Fruit fly (Drosophila melanogaster) whole organism, embryonic: Measurements from ENCODE around the gene CG44437.

Source experiments
- Ada2b ChIP-seq: fragments of 200-800 bp; sonication (Bioruptor generic); IDR thresholded peaks from 2 replicates; pipeline ENCODE4 v1.3.6; 2022; ENCODE audit warnings: missing biosample characterization, missing genetic modification characterization
- CG10267 ChIP-seq: fragments of 200-800 bp; sonication (Bioruptor generic); optimal IDR thresholded peaks from 2 replicates; lab custom pipeline; 2018; ENCODE audit warnings: missing biosample characterization, mild to moderate bottlenecking, missing genetic modification characterization, moderate library complexity
- CG10543 ChIP-seq: fragments of 200-800 bp; sonication (Bioruptor generic); optimal IDR thresholded peaks from 3 replicates; lab custom pipeline; 2017; ENCODE audit warnings: missing biosample characterization, mild to moderate bottlenecking, missing genetic modification characterization, moderate library complexity
- CG10959 ChIP-seq: fragments of 200-800 bp; sonication (Bioruptor generic); IDR thresholded peaks from 2 replicates; pipeline ENCODE4 v1.3.6; 2022; ENCODE audit warnings: missing biosample characterization, missing genetic modification characterization
- CG13296 ChIP-seq: fragments of 200-800 bp; sonication (Bioruptor generic); optimal IDR thresholded peaks from 3 replicates; lab custom pipeline; 2018; ENCODE audit warnings: missing biosample characterization, mild to moderate bottlenecking, missing genetic modification characterization
- CG1602 ChIP-seq: fragments of 200-800 bp; sonication (Bioruptor generic); optimal IDR thresholded peaks from 3 replicates; lab custom pipeline; 2016; ENCODE audit warnings: missing biosample characterization, missing genetic modification characterization
- CG17328 ChIP-seq: fragments of 200-800 bp; sonication (Bioruptor generic); IDR thresholded peaks from 2 replicates; pipeline ENCODE4 v1.3.6; 2022; ENCODE audit warnings: missing biosample characterization, missing genetic modification characterization
- CG18011 ChIP-seq: fragments of 200-800 bp; sonication (Bioruptor generic); optimal IDR thresholded peaks from 2 replicates; lab custom pipeline; 2017; ENCODE audit warnings: missing biosample characterization, missing genetic modification characterization, mild to moderate bottlenecking, moderate library complexity, missing genotype
- CG2678 ChIP-seq: fragments of 200-800 bp; sonication (Bioruptor generic); optimal IDR thresholded peaks from 3 replicates; lab custom pipeline; 2019; ENCODE audit warnings: missing biosample characterization, mild to moderate bottlenecking, missing genetic modification characterization, moderate library complexity
- CG30403 ChIP-seq: fragments of 200-800 bp; sonication (Bioruptor generic); optimal IDR thresholded peaks from 3 replicates; lab custom pipeline; 2016; ENCODE audit warnings: missing biosample characterization, missing genetic modification characterization
- CG31388 ChIP-seq: fragments of 200-800 bp; sonication (Bioruptor generic); optimal IDR thresholded peaks from 2 replicates; lab custom pipeline; 2016; ENCODE audit warnings: missing biosample characterization, missing genetic modification characterization
- CG32767 ChIP-seq: fragments of 200-800 bp; sonication (Bioruptor generic); IDR thresholded peaks from 2 replicates; pipeline ENCODE4 v1.3.6; 2022; ENCODE audit warnings: missing biosample characterization, missing genetic modification characterization
- CG4404 ChIP-seq: fragments of 200-800 bp; sonication (Bioruptor generic); IDR thresholded peaks from 2 replicates; pipeline ENCODE4 v1.3.6; 2022; ENCODE audit warnings: missing biosample characterization, missing genetic modification characterization
- CG4730 ChIP-seq: fragments of 200-800 bp; sonication (Bioruptor generic); IDR thresholded peaks from 2 replicates; pipeline ENCODE4 v1.3.6; 2022; ENCODE audit warnings: missing biosample characterization, missing genetic modification characterization
- CG4820 ChIP-seq: fragments of 200-800 bp; sonication (Bioruptor generic); optimal IDR thresholded peaks from 3 replicates; lab custom pipeline; 2016; ENCODE audit warnings: missing biosample characterization, missing genetic modification characterization
- CG5953 ChIP-seq: fragments of 200-800 bp; sonication (Bioruptor generic); IDR thresholded peaks from 2 replicates; pipeline ENCODE4 v1.3.6; 2022; ENCODE audit warnings: missing biosample characterization, missing genetic modification characterization
- CG7839 ChIP-seq: fragments of 200-800 bp; sonication (Bioruptor generic); optimal IDR thresholded peaks from 3 replicates; lab custom pipeline; 2018; ENCODE audit warnings: missing biosample characterization, mild to moderate bottlenecking, missing genetic modification characterization, moderate library complexity
- CG8478 ChIP-seq: fragments of >200 bp; optimal IDR thresholded peaks from 2 replicates; lab custom pipeline; 2018
- D ChIP-seq, 2 experiments: fragments of 200-800 bp in 1 of 2; fragments of >200 bp in 1 of 2; sonication (Bioruptor generic) in 1 of 2; optimal IDR thresholded peaks; 2 replicates in 1 of 2; 3 replicates in 1 of 2; lab custom pipeline; 2017; ENCODE audit warnings: mild to moderate bottlenecking in 1 of 2, missing biosample characterization in 1 of 2, missing genetic modification characterization in 1 of 2, missing genetic modification reagents in 1 of 2
- Dek ChIP-seq: fragments of 200-800 bp; sonication (Bioruptor generic); optimal IDR thresholded peaks from 3 replicates; lab custom pipeline; 2019; ENCODE audit warnings: missing biosample characterization, mild to moderate bottlenecking, missing genetic modification characterization, moderate library complexity
- Eip74EF ChIP-seq, 2 experiments: fragments of 200-800 bp in 1 of 2; fragments of >200 bp in 1 of 2; sonication (Bioruptor generic) in 1 of 2; optimal IDR thresholded peaks; 2 replicates each; lab custom pipeline; 2017 to 2019; ENCODE audit warnings: missing biosample characterization in 2 of 2, missing genetic modification characterization in 2 of 2, mild to moderate bottlenecking in 1 of 2, moderate library complexity in 1 of 2
- Fer2 ChIP-seq: fragments of 200-800 bp; sonication (Bioruptor generic); optimal IDR thresholded peaks from 2 replicates; lab custom pipeline; 2018; ENCODE audit warnings: missing biosample characterization, mild to moderate bottlenecking, missing genetic modification characterization, moderate library complexity
- H2.0 ChIP-seq: fragments of 200-800 bp; sonication (Bioruptor generic); IDR thresholded peaks from 2 replicates; pipeline ENCODE4 v1.3.6; 2022; ENCODE audit warnings: missing biosample characterization, missing genetic modification characterization
- Nf-YB ChIP-seq: fragments of 200-800 bp; sonication (Bioruptor generic); optimal IDR thresholded peaks from 3 replicates; lab custom pipeline; 2019; ENCODE audit warnings: missing biosample characterization, mild to moderate bottlenecking, missing genetic modification characterization, moderate library complexity
- Oli ChIP-seq: fragments of 200-800 bp; sonication (Bioruptor generic); optimal IDR thresholded peaks from 2 replicates; lab custom pipeline; 2018; ENCODE audit warnings: missing biosample characterization, mild to moderate bottlenecking, missing genetic modification characterization, moderate library complexity
- Sox102F ChIP-seq: fragments of 200-800 bp; sonication (Bioruptor generic); optimal IDR thresholded peaks from 2 replicates; lab custom pipeline; 2018; ENCODE audit warnings: missing biosample characterization, mild to moderate bottlenecking, missing genetic modification characterization, moderate library complexity
- Spps ChIP-seq: fragments of 200-800 bp; sonication (Bioruptor generic); optimal IDR thresholded peaks from 2 replicates; lab custom pipeline; 2018; ENCODE audit warnings: missing biosample characterization, mild to moderate bottlenecking, missing genetic modification characterization
- abd-A ChIP-seq: fragments of 200-800 bp; sonication (Bioruptor generic); optimal IDR thresholded peaks from 3 replicates; lab custom pipeline; 2019; ENCODE audit warnings: missing biosample characterization, mild to moderate bottlenecking, missing genetic modification characterization, moderate library complexity
- aop ChIP-seq: fragments of 200-800 bp; sonication (Bioruptor generic); IDR thresholded peaks from 2 replicates; pipeline ENCODE4 v1.3.6; 2022; ENCODE audit warnings: missing biosample characterization, missing genetic modification characterization
- ash1 ChIP-seq: fragments of 200-800 bp; sonication (Bioruptor generic); optimal IDR thresholded peaks from 2 replicates; lab custom pipeline; 2018; ENCODE audit warnings: missing biosample characterization, mild to moderate bottlenecking, missing genetic modification characterization
- chinmo ChIP-seq: fragments of 200-800 bp; sonication (Bioruptor generic); IDR thresholded peaks from 4 replicates; pipeline ENCODE4 v1.3.6; 2022; ENCODE audit warnings: missing biosample characterization, missing genetic modification characterization; ENCODE audit not compliant: partially characterized antibody
- crc ChIP-seq: fragments of 200-800 bp; sonication (Bioruptor generic); optimal IDR thresholded peaks from 2 replicates; lab custom pipeline; 2016; ENCODE audit warnings: missing biosample characterization, missing genetic modification characterization
- dati ChIP-seq: fragments of 200-800 bp; sonication (Bioruptor generic); IDR thresholded peaks from 2 replicates; pipeline ENCODE4 v1.3.6; 2022; ENCODE audit warnings: missing biosample characterization, missing genetic modification characterization
- eve ChIP-seq, 2 experiments: fragments of >200 bp; optimal IDR thresholded peaks; 2 replicates each; lab custom pipeline; 2017; ENCODE audit warnings: missing biosample characterization in 2 of 2, missing genetic modification characterization in 2 of 2
- hb ChIP-seq: fragments of 200-800 bp; sonication (Bioruptor generic); IDR thresholded peaks from 3 replicates; pipeline ENCODE4 v1.3.6; 2022; ENCODE audit warnings: missing biosample characterization, missing genetic modification characterization; ENCODE audit not compliant: partially characterized antibody
- jing ChIP-seq: fragments of 200-800 bp; sonication (Bioruptor generic); optimal IDR thresholded peaks from 2 replicates; lab custom pipeline; 2018; ENCODE audit warnings: missing biosample characterization, mild to moderate bottlenecking, missing genetic modification characterization
- kni ChIP-seq: fragments of 200-800 bp; sonication (Bioruptor generic); optimal IDR thresholded peaks from 3 replicates; lab custom pipeline; 2017; ENCODE audit warnings: mild to moderate bottlenecking, missing biosample characterization, missing genetic modification reagents, missing genetic modification characterization
- lbe ChIP-seq: fragments of 200-800 bp; sonication (Bioruptor generic); optimal IDR thresholded peaks from 2 replicates; lab custom pipeline; 2016; ENCODE audit warnings: missing biosample characterization, mild to moderate bottlenecking, missing genetic modification characterization
- lilli ChIP-seq: fragments of 200-800 bp; sonication (Bioruptor generic); optimal IDR thresholded peaks from 3 replicates; lab custom pipeline; 2016; ENCODE audit warnings: missing biosample characterization, missing genetic modification characterization
- lmd ChIP-seq: fragments of 200-800 bp; sonication (Bioruptor generic); IDR thresholded peaks from 2 replicates; pipeline ENCODE4 v1.3.6; 2022; ENCODE audit warnings: missing biosample characterization, missing genetic modification characterization
- nmo ChIP-seq: fragments of 200-800 bp; sonication (Bioruptor generic); optimal IDR thresholded peaks from 2 replicates; lab custom pipeline; 2018; ENCODE audit warnings: missing biosample characterization, mild to moderate bottlenecking, missing genetic modification characterization, moderate library complexity
- onecut ChIP-seq: fragments of 200-800 bp; sonication (Bioruptor generic); IDR thresholded peaks from 2 replicates; pipeline ENCODE4 v1.3.6; 2022; ENCODE audit warnings: missing biosample characterization, missing genetic modification characterization
- otp ChIP-seq: fragments of 200-800 bp; sonication (Bioruptor generic); IDR thresholded peaks from 3 replicates; pipeline ENCODE4, ENCODE4 v1.3.6; 2022; ENCODE audit warnings: missing biosample characterization, missing genetic modification characterization
- p53 ChIP-seq: fragments of 200-800 bp; sonication (Bioruptor generic); optimal IDR thresholded peaks from 2 replicates; lab custom pipeline; 2016; ENCODE audit warnings: missing biosample characterization, missing genetic modification characterization
- psq ChIP-seq: fragments of 200-800 bp; sonication (Bioruptor generic); optimal IDR thresholded peaks from 2 replicates; lab custom pipeline; 2017; ENCODE audit warnings: missing biosample characterization, missing genetic modification characterization
- run ChIP-seq: fragments of 200-800 bp; sonication (Bioruptor generic); optimal IDR thresholded peaks from 3 replicates; lab custom pipeline; 2018; ENCODE audit warnings: missing biosample characterization, mild to moderate bottlenecking, missing genetic modification characterization
- slbo ChIP-seq: fragments of 200-800 bp; sonication (Bioruptor generic); IDR thresholded peaks from 2 replicates; pipeline ENCODE4 v1.3.6; 2022; ENCODE audit warnings: missing biosample characterization, missing genetic modification characterization
- sna ChIP-seq: fragments of 200-800 bp; sonication (Bioruptor generic); IDR thresholded peaks from 2 replicates; pipeline ENCODE4 v1.3.6; 2022; ENCODE audit warnings: missing biosample characterization, missing genetic modification characterization; ENCODE audit not compliant: partially characterized antibody
- sob ChIP-seq: fragments of 200-800 bp; sonication (Bioruptor generic); IDR thresholded peaks from 2 replicates; pipeline ENCODE4 v1.3.6; 2022; ENCODE audit warnings: missing biosample characterization, missing genetic modification characterization
- wor ChIP-seq: fragments of 200-800 bp; sonication (Bioruptor generic); IDR thresholded peaks from 2 replicates; pipeline ENCODE4 v1.3.6; 2022; ENCODE audit warnings: missing biosample characterization, missing genetic modification characterization
- z ChIP-seq: fragments of 200-800 bp; sonication (Bioruptor generic); IDR thresholded peaks from 3 replicates; pipeline ENCODE4 v1.3.6; 2022; ENCODE audit warnings: missing biosample characterization, missing genetic modification characterization

The CG44437 gene

DNA sequence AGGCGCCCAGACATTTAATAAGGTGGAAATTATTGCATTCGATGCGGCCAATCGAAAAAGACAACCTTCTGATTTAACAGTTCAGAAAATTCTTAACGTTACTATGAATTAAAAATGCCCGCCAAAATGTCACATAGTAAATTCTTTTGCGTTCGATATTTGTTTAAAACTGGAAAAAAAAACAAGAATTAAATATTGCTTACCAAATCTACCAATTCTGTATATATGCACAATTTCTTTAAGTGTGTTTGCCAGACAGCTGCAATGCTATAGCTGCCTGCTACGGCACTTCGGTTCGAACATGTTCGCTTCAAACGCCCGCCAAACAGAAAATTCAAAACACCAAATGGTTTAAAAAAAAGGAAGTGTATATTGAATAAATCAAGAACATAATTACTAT lies 12.0 kb upstream of the CG44437 start (continued):
- TF ChIP-seq lilli (GFP tag; lab: Kevin White, UChicago) (peak; percentile 79), Sox102F (peak; percentile 74), slbo (GFP tag; lab: Robert Waterston, UW) (peak; percentile 76), Dek (tag; lab: Kevin White, UChicago) (peak; percentile 54), CG32767 (GFP tag; lab: Robert Waterston, UW) (peak; percentile 51), Oli (tag; lab: Kevin White, UChicago) (peak; percentile 50), crc (GFP tag; lab: Kevin White, UChicago) (peak; percentile 43), CG10543 (GFP tag; lab: Kevin White, UChicago) (no peak), D (optimal IDR thresholded peaks at IDR 0.05; lab: Kevin White, UChicago) (no peak), D (GFP tag; optimal IDR thresholded peaks at IDR 0.05; lab: Kevin White, UChicago) (peak; percentile 38), CG7839 (tag; lab: Kevin White, UChicago) (peak; percentile 70), chinmo (GFP tag; lab: Robert Waterston, UW) (no peak), abd-A (tag; lab: Kevin White, UChicago) (no peak), hb (GFP tag; lab: Robert Waterston, UW) (no peak), dati (GFP tag; lab: Robert Waterston, UW) (0 out of 2 replicates have a peak, but pooled peaks have one; percentile 10), CG18011 (GFP tag; lab: Kevin White, UChicago) (peak; percentile 98), Fer2 (no peak), otp (GFP tag; lab: Robert Waterston, UW) (peak; percentile 69), Ada2b (GFP tag; lab: Robert Waterston, UW) (peak; percentile 64; the same call in 1 of the 2 replicates), ash1 (GFP tag; lab: Kevin White, UChicago) (no peak), lbe (no peak), wor (no peak), CG4730 (peak; percentile 47), nmo (peak; percentile 58), Spps (tag; lab: Kevin White, UChicago) (peak; percentile 49), CG13296 (GFP tag; lab: Kevin White, UChicago) (peak; percentile 13), CG10267 (tag; lab: Kevin White, UChicago) (peak; percentile 50), CG1602 (GFP tag; lab: Kevin White, UChicago) (peak; percentile 55), H2.0 (GFP tag; lab: Robert Waterston, UW) (peak; percentile 51; the same call in 1 of the 2 replicates), lmd (peak; percentile 59), sna (GFP tag; lab: Robert Waterston, UW) (no peak), Nf-YB (peak; percentile 25), CG10959 (GFP tag; lab: Robert Waterston, UW) (no peak), CG31388 (no peak), Eip74EF (GFP tag; optimal IDR thresholded peaks at IDR 0.05; lab: Kevin White, UChicago) (peak in 1 of 2 experiments; percentile 3), onecut (GFP tag; lab: Robert Waterston, UW) (0 out of 2 replicates have a peak, but pooled peaks have one; percentile 16), eve (GFP tag; optimal IDR thresholded peaks at IDR 0.05; lab: Kevin White, UChicago) (peak in 1 of 2 experiments; percentile 61), psq (GFP tag; lab: Kevin White, UChicago) (no peak), run (tag; lab: Kevin White, UChicago) (no peak), jing (GFP tag; lab: Kevin White, UChicago) (no peak), sob (peak; percentile 75), CG30403 (GFP tag; lab: Kevin White, UChicago) (peak; percentile 75), p53 (GFP tag; lab: Kevin White, UChicago) (no peak), CG4404 (GFP tag; lab: Robert Waterston, UW) (no peak), CG2678 (tag; lab: Kevin White, UChicago) (peak; percentile 66), kni (GFP tag; lab: Kevin White, UChicago) (no peak), CG17328 (GFP tag; lab: Robert Waterston, UW) (peak; percentile 67), CG4820 (GFP tag; lab: Kevin White, UChicago) (peak; percentile 51), aop (GFP tag; lab: Robert Waterston, UW) (no peak), CG8478 (lab: Kevin White, UChicago) (no peak), CG5953 (peak; percentile 56), z (no peak)
